Worm (Caenorhabditis elegans): ENCODE results near the gene C27A7.3.

C27A7.3 gene

ce11 chrV:12152857-12153256 lies 12.1 kb downstream of the C27A7.3 start, which contains the start of gene C27A7.8:
Gene C27A7.8, plus strand, starts transcription at chrV:12153157.
- no peak for TF ChIP-seq duxl-1 (tag; optimal IDR thresholded peaks at IDR 0.05; ENCODE audit: poor library complexity)
- no peak for TF ChIP-seq nhr-6 (tag; optimal IDR thresholded peaks at IDR 0.05)
- no peak for TF ChIP-seq attf-4 (tag; optimal IDR thresholded peaks at IDR 0.05)
- no peak for TF ChIP-seq ces-1 (GFP tag; optimal IDR thresholded peaks at IDR 0.05)
- TF ChIP-seq tag-97 (GFP tag; IDR thresholded peaks at IDR 0.05) = no peak
- no peak for TF ChIP-seq sdz-12 (GFP tag; optimal IDR thresholded peaks at IDR 0.05)
- no peak for TF ChIP-seq nhr-41 (GFP tag; IDR thresholded peaks at IDR 0.05)
- no peak for TF ChIP-seq set-16 (GFP tag; IDR thresholded peaks at IDR 0.05)
- TF ChIP-seq daf-19 (GFP tag; conservative IDR thresholded peaks at IDR 0.05) = no peak
- TF ChIP-seq nhr-76 (tag; optimal IDR thresholded peaks at IDR 0.05) = no peak
- no peak for TF ChIP-seq aly-2 (tag; optimal IDR thresholded peaks at IDR 0.05)
- no peak for TF ChIP-seq snpc-1.2 (GFP tag; IDR thresholded peaks at IDR 0.05)

DNA sequence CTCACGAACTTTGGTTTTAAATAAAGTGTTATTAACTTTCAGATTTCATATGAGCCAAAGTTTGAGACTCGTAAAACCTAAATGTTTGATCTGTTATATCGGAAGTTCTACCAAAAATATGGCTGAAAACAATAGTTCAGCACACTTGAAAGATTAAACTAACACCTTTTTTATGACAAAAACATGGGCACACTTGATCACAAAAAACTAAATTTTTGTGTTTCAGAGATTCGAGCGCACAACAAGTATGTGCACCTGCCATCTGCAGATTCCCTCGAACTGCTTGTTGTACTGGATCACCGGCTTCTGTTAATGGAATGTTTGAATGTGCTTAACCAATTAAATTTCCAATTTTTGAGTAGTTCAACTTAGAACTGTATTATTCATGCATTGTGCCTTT lies 13.1 kb downstream of the C27A7.3 start:
- TF ChIP-seq unc-39 (tag; optimal IDR thresholded peaks at IDR 0.05) = no peak
- TF ChIP-seq unc-62 (GFP tag; optimal IDR thresholded peaks at IDR 0.05 in 1 of 2) = peak in 1 of 2 experiments; percentile 91
- no peak for TF ChIP-seq unc-62 (tag; optimal IDR thresholded peaks at IDR 0.05)
- no peak for TF ChIP-seq cey-2 (tag; optimal IDR thresholded peaks at IDR 0.05; ENCODE audit: borderline replicate concordance, insufficient read depth)
- TF ChIP-seq zfp-2 (tag; optimal IDR thresholded peaks at IDR 0.05) = no peak
- TF ChIP-seq mdt-29 (GFP tag; IDR thresholded peaks at IDR 0.05) = no peak
- no peak for TF ChIP-seq hmg-1.1 (GFP tag; IDR thresholded peaks at IDR 0.05)
- no peak for TF ChIP-seq aha-1 (tag)

DNA sequence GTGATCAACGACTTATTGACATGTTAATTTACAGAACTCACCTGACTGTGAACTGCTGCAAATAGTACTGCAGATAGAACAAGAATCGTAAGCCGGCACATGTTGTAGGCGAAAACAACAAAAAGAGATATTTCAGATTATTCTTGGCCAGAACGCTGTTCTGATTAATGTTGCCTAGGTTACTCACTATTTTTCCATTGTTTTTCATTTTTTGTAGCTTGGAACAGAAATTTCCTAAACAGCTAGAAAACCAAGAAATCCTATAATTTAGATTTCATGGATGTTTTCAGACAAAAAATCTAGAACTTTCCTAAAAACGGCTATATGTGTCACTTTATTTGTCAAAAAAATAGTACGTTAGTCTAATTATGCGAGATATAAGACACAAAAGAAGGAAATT lies 13.8 kb downstream of the C27A7.3 start, which contains the start of gene C27A7.9:
TSS of gene C27A7.9 (minus strand) at position 101 of the 400 bp plus-strand sequence.
- TF ChIP-seq unc-62 (GFP tag; optimal IDR thresholded peaks at IDR 0.05 in 1 of 2) (peak in 1 of 2 experiments; percentile 27), unc-62 (tag; optimal IDR thresholded peaks at IDR 0.05) (no peak), hif-1 (tag; optimal IDR thresholded peaks at IDR 0.05) (no peak)

DNA sequence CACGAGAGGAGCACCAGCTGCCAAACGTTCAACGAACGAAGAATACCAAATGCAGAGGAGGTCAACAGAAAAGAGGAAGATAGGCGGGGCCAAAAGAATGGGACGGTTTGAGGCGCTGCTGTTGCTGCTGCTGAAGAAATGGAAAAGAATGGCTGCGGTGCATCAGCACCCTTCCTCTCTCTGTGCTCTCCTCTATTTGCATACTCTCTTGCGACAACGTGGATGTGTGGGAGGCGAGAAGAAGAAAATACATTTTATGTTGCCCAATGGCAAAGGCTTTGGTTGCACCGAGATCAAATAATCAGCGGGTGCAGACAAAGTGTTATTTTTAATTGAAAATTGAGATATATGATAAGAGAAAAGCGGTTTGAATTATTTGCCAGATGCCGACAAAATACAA lies 17.7 kb downstream of the C27A7.3 start:
- TF ChIP-seq zip-2 (tag; optimal IDR thresholded peaks at IDR 0.05) = no peak
- TF ChIP-seq lin-39 (tag; optimal IDR thresholded peaks at IDR 0.05) = no peak
- no peak for TF ChIP-seq F44E2.7 (GFP tag; IDR thresholded peaks at IDR 0.05)
- no peak for TF ChIP-seq daf-12 (tag; optimal IDR thresholded peaks at IDR 0.05)
- no peak for TF ChIP-seq arid-1 (GFP tag; conservative IDR thresholded peaks at IDR 0.05)
- TF ChIP-seq ctbp-1 (GFP tag; IDR thresholded peaks at IDR 0.05) = no peak
- TF ChIP-seq ceh-62 (tag; optimal IDR thresholded peaks at IDR 0.05) = no peak
- TF ChIP-seq unc-62 (GFP tag; optimal IDR thresholded peaks at IDR 0.05 in 1 of 2) = no peak
- no peak for TF ChIP-seq unc-62 (tag; optimal IDR thresholded peaks at IDR 0.05)
- TF ChIP-seq ceh-20 (GFP tag; IDR thresholded peaks at IDR 0.05) = peak; percentile 12; the same call in 1 of the 2 replicates
- TF ChIP-seq F37D6.2 (tag; optimal IDR thresholded peaks at IDR 0.05) = no peak
- peak; percentile 28; the same call in 1 of the 2 replicates for TF ChIP-seq dmd-6 (GFP tag; IDR thresholded peaks at IDR 0.05)
- no peak for TF ChIP-seq hmg-1.1 (GFP tag; IDR thresholded peaks at IDR 0.05)
- TF ChIP-seq attf-4 (tag; optimal IDR thresholded peaks at IDR 0.05) = no peak
- no peak for TF ChIP-seq skn-1 (tag; optimal IDR thresholded peaks at IDR 0.05)
- peak; percentile 75 for TF ChIP-seq nhr-48 (tag; optimal IDR thresholded peaks at IDR 0.05)
- TF ChIP-seq ztf-7 (tag; optimal IDR thresholded peaks at IDR 0.05) = no peak
- TF ChIP-seq nhr-11 (tag; optimal IDR thresholded peaks at IDR 0.05) = no peak
- TF ChIP-seq daf-8 (GFP tag; IDR thresholded peaks at IDR 0.05) = no peak
- TF ChIP-seq ama-1 (optimal IDR thresholded peaks at IDR 0.05) = no peak
- no peak for TF ChIP-seq T20F7.1 (GFP tag; optimal IDR thresholded peaks at IDR 0.05)
- no peak for TF ChIP-seq gei-8 (GFP tag; optimal IDR thresholded peaks at IDR 0.05)
- TF ChIP-seq dmd-9 (GFP tag; IDR thresholded peaks at IDR 0.05) = no peak
- TF ChIP-seq mxl-3 (GFP tag; optimal IDR thresholded peaks at IDR 0.05) = peak; percentile 46
- TF ChIP-seq hlh-30 (tag; optimal IDR thresholded peaks at IDR 0.05; ENCODE audit: insufficient read depth) = no peak
- TF ChIP-seq mdt-29 (GFP tag; IDR thresholded peaks at IDR 0.05) = no peak
- TF ChIP-seq ztf-11 (tag; optimal IDR thresholded peaks at IDR 0.05) = no peak
- no peak for TF ChIP-seq mxl-2 (GFP tag; conservative IDR thresholded peaks at IDR 0.05)
- no peak for TF ChIP-seq unc-130 (GFP tag; optimal IDR thresholded peaks at IDR 0.05)
- no peak for TF ChIP-seq vab-7 (GFP tag; IDR thresholded peaks at IDR 0.05)
- TF ChIP-seq mep-1 (tag; optimal IDR thresholded peaks at IDR 0.05) = no peak

Data from whole organism, L4 larva.